Worm (Caenorhabditis elegans): Measurements from ENCODE around the gene F18C5.9.
A peak's percentile ranks its signal among the peaks of the same experiment; 100 is the strongest.

F18C5.9 gene

DNA sequence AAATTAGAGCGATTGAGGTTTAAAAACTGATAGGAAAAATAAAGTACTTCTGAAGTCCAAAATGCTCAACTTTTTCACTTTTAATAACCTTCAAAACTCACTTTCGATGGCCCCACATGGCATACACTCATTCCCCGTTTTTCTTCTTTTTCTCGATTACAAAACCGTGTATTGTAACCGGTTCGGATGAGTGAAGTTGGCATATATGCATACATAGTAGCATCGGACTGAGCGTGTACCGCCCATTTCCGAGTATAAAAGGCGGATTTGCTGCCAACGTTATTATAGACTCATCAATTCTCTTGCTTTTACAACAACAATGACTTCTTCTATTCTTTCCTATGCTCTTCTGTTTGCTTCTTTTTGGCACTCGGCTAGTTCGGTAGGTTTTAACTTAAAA lies 15.8 kb downstream of the F18C5.9 start, which contains the start of gene C56C10.4:
C56C10.4 (plus strand) TSS at position 301 of the 400 bp plus-strand sequence.
- TF ChIP-seq tlp-1 (tag; optimal IDR thresholded peaks at IDR 0.05) (no peak), isw-1 (GFP tag; IDR thresholded peaks at IDR 0.05) (no peak), lin-14 (GFP tag; optimal IDR thresholded peaks at IDR 0.05) (no peak), unc-98 (GFP tag; IDR thresholded peaks at IDR 0.05) (no peak), swsn-7 (tag; optimal IDR thresholded peaks at IDR 0.05) (no peak), aha-1 (tag; optimal IDR thresholded peaks at IDR 0.05) (no peak), ztf-11 (tag; optimal IDR thresholded peaks at IDR 0.05) (no peak), fkh-8 (tag; optimal IDR thresholded peaks at IDR 0.05) (no peak), ztf-4 (tag; optimal IDR thresholded peaks at IDR 0.05) (no peak), nhr-71 (tag; optimal IDR thresholded peaks at IDR 0.05) (no peak), vab-15 (tag; optimal IDR thresholded peaks at IDR 0.05) (no peak), egl-27 (tag; optimal IDR thresholded peaks at IDR 0.05) (no peak), lin-13 (GFP tag; optimal IDR thresholded peaks at IDR 0.05) (no peak), ceh-8 (GFP tag; optimal IDR thresholded peaks at IDR 0.05) (no peak), ces-1 (GFP tag; optimal IDR thresholded peaks at IDR 0.05) (no peak)

DNA sequence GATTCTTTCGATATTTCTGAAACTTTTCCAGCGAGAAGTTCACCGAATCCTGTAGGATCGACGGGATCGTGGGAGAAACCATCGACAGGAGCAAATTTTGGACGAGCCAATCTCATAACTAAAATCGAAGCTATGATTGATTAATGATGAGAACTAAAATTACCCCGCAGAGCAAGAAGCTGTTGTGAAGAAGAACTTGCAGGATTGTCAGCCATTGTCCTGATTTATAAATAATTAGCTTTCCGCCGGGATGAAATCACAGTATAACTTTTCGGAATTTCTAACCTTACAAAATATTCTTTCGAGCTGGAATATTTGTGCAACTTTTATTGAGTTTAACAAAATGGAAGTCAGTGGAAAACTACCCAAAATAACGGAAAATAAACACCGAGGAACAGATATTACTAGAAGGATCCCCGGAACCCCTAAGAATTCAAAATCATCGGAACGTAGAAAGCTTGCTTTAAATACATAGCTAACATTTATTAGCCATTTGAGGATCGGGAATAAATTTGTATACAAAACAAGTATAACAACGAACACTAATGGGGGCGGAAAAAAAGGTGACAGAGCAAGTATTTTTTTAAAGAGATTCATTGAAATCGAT lies 20.4 kb downstream of the F18C5.9 start, which contains the start of gene C56C10.7:
C56C10.7 (minus strand) TSS at position 312 of the 607 bp plus-strand sequence.
- TF ChIP-seq lin-39 (tag; optimal IDR thresholded peaks at IDR 0.05) (no peak), zag-1 (tag; optimal IDR thresholded peaks at IDR 0.05) (no peak), ceh-8 (GFP tag; optimal IDR thresholded peaks at IDR 0.05) (no peak), elt-2 (tag; optimal IDR thresholded peaks at IDR 0.05) (peak; percentile 30), unc-30 (tag; optimal IDR thresholded peaks at IDR 0.05) (no peak), efl-3 (GFP tag; optimal IDR thresholded peaks at IDR 0.05) (no peak), dpl-1 (GFP tag; optimal IDR thresholded peaks at IDR 0.05) (no peak), sox-4 (tag; optimal IDR thresholded peaks at IDR 0.05) (no peak), ceh-90 (tag; optimal IDR thresholded peaks at IDR 0.05) (no peak), fkh-4 (tag; optimal IDR thresholded peaks at IDR 0.05; ENCODE audit: borderline replicate concordance) (no peak), nhr-28 (tag; optimal IDR thresholded peaks at IDR 0.05) (no peak), lir-3 (tag; optimal IDR thresholded peaks at IDR 0.05; ENCODE audit: poor library complexity) (no peak), efl-1 (optimal IDR thresholded peaks at IDR 0.05) (no peak), efl-1 (GFP tag; optimal IDR thresholded peaks at IDR 0.05 in 1 of 2) (no peak), nhr-76 (tag; optimal IDR thresholded peaks at IDR 0.05) (no peak), isw-1 (GFP tag; IDR thresholded peaks at IDR 0.05) (no peak), nhr-47 (tag; optimal IDR thresholded peaks at IDR 0.05) (no peak), ztf-4 (tag; optimal IDR thresholded peaks at IDR 0.05) (no peak), unc-98 (GFP tag; IDR thresholded peaks at IDR 0.05) (no peak), ceh-63 (GFP tag; optimal IDR thresholded peaks at IDR 0.05) (no peak), blmp-1 (tag; optimal IDR thresholded peaks at IDR 0.05) (no peak), ceh-88 (GFP tag; IDR thresholded peaks at IDR 0.05) (no peak), nhr-19 (GFP tag; conservative IDR thresholded peaks at IDR 0.05) (no peak), fos-1 (tag; optimal IDR thresholded peaks at IDR 0.05) (no peak), lin-15B (tag; optimal IDR thresholded peaks at IDR 0.05) (no peak), vab-15 (tag; optimal IDR thresholded peaks at IDR 0.05) (no peak), nhr-12 (tag; optimal IDR thresholded peaks at IDR 0.05) (no peak), nhr-85 (tag) (peak; percentile 24), C16A3.4 (tag; optimal IDR thresholded peaks at IDR 0.05) (no peak), fkh-10 (GFP tag; optimal IDR thresholded peaks at IDR 0.05) (no peak), nhr-84 (tag; optimal IDR thresholded peaks at IDR 0.05) (no peak), hlh-17 (GFP tag; optimal IDR thresholded peaks at IDR 0.05; ENCODE audit: borderline replicate concordance) (no peak), mef-2 (tag; optimal IDR thresholded peaks at IDR 0.05) (no peak), egl-13 (tag; optimal IDR thresholded peaks at IDR 0.05) (no peak), unc-130 (tag; optimal IDR thresholded peaks at IDR 0.05) (no peak), hlh-4 (tag; optimal IDR thresholded peaks at IDR 0.05) (no peak), nhr-11 (tag; optimal IDR thresholded peaks at IDR 0.05) (no peak), tlp-1 (tag; optimal IDR thresholded peaks at IDR 0.05) (no peak), aly-2 (tag; optimal IDR thresholded peaks at IDR 0.05) (peak; percentile 75), unc-62 (GFP tag; optimal IDR thresholded peaks at IDR 0.05) (no peak), sptf-1 (tag; optimal IDR thresholded peaks at IDR 0.05) (no peak), ceh-82 (tag; optimal IDR thresholded peaks at IDR 0.05) (peak in 1 of 3 experiments; percentile 16), lin-13 (GFP tag; optimal IDR thresholded peaks at IDR 0.05) (no peak)

Data from whole organism, L1 larva.